Worm (Caenorhabditis elegans): ENCODE data around the gene Y94H6A.12.

- TF ChIP-seq lsy-27 (tag; optimal IDR thresholded peaks at IDR 0.05; ENCODE audit: borderline replicate concordance, insufficient read depth): no peak
- TF ChIP-seq unc-62 (GFP tag; optimal IDR thresholded peaks at IDR 0.05): no peak
- no peak for TF ChIP-seq snpc-4 (GFP tag; optimal IDR thresholded peaks at IDR 0.05)
- no peak for TF ChIP-seq snpc-4 (tag; optimal IDR thresholded peaks at IDR 0.05)
Observed at ce11 chrIV:2665388-2665978, 47.4 kb downstream of the Y94H6A.12 start.
